In the genomic region with DNA sequence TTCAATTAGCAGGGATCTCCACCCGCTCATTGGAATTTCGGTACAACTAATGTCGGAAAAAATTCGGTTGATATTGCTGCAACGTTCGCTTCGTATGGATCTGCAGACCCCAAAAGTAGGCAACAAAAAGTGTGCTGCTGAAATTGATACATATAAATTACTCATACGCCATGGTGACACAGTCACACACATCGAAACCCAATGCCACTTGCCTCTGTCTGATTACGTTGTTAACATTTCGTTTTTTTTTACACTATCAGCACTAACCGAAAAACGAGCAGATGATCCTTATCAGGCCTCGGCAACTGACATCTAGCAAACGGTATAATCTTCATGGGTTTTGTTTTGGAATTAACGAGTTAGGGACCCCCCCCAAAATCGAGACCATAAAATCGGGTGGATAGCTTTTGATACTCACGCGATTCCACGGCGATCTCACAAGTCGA, we compare ENCODE assay signal across 1 fruit fly cellular context.
TF ChIP-seq lines count a peak whose summit lies in the region.

No protein-coding gene starts in this region.

TF ChIP-seq in whole organism, embryonic, 481 proteins besides CTCF, POLR2A, EP300 and RAD21 (continued from another document):
- TF ChIP-seq mirr (GFP tag; optimal IDR thresholded peaks at IDR 0.05; lab: Kevin White, UChicago) (peak; percentile 95), CG7839 (tag; optimal IDR thresholded peaks at IDR 0.05; lab: Kevin White, UChicago) (no peak), CG16863 (GFP tag; optimal IDR thresholded peaks at IDR 0.05; lab: Kevin White, UChicago) (no peak), sens (GFP tag; lab: Kevin White, UChicago) (peak; percentile 11), chinmo (GFP tag; IDR thresholded peaks at IDR 0.05; lab: Robert Waterston, UW; ENCODE audit: partially characterized antibody) (0 out of 4 replicates have a peak, but pooled peaks have one; percentile 48), CG8924 (tag; optimal IDR thresholded peaks at IDR 0.05; lab: Kevin White, UChicago) (no peak), CG2202 (tag; optimal IDR thresholded peaks at IDR 0.05; lab: Kevin White, UChicago) (no peak), CG9727 (GFP tag; optimal IDR thresholded peaks at IDR 0.05; lab: Kevin White, UChicago) (peak; percentile 59), so (GFP tag; IDR thresholded peaks at IDR 0.05; lab: Robert Waterston, UW) (peak; percentile 68; the same call in 2 of the 3 replicates), CG13424 (tag; optimal IDR thresholded peaks at IDR 0.05; lab: Kevin White, UChicago) (no peak), Xrp1 (GFP tag; IDR thresholded peaks at IDR 0.05; lab: Robert Waterston, UW) (0 out of 2 replicates have a peak, but pooled peaks have one; percentile 4), CG12299 (tag; optimal IDR thresholded peaks at IDR 0.05; lab: Kevin White, UChicago) (no peak), cg (GFP tag; optimal IDR thresholded peaks at IDR 0.05; lab: Kevin White, UChicago) (peak; percentile 48), sug (tag; optimal IDR thresholded peaks at IDR 0.05; lab: Kevin White, UChicago) (peak; percentile 33), CG2678 (tag; optimal IDR thresholded peaks at IDR 0.05; lab: Kevin White, UChicago) (peak; percentile 0), Deaf1 (tag; optimal IDR thresholded peaks at IDR 0.05; lab: Kevin White, UChicago) (peak; percentile 7), HmgZ (tag; optimal IDR thresholded peaks at IDR 0.05; lab: Kevin White, UChicago) (peak; percentile 79), ci (GFP tag; IDR thresholded peaks at IDR 0.05; lab: Robert Waterston, UW) (peak; percentile 33; the same call in 1 of the 3 replicates), CG13775 (GFP tag; optimal IDR thresholded peaks at IDR 0.05; lab: Kevin White, UChicago) (no peak), exex (tag; optimal IDR thresholded peaks at IDR 0.05; lab: Kevin White, UChicago) (peak; percentile 52), hkb (optimal IDR thresholded peaks at IDR 0.05; lab: Kevin White, UChicago) (no peak), hkb (GFP tag; IDR thresholded peaks at IDR 0.05; lab: Robert Waterston, UW) (0 out of 2 replicates have a peak, but pooled peaks have one; percentile 15), Med (GFP tag; lab: Kevin White, UChicago) (peak; percentile 37)
